6 worm cellular contexts compared by ENCODE assay signal in genomic region chrIV:8067745-8068144, ce11.
TF ChIP-seq lines count a peak whose summit lies in the region.

No protein-coding gene starts in this region.

TF ChIP-seq in whole organism, L1 larva, 84 proteins besides CTCF, POLR2A, EP300 and RAD21 (continues in another document):
- TF ChIP-seq mep-1 (tag; optimal IDR thresholded peaks at IDR 0.05; lab: Kevin White, UChicago) (peak; percentile 75), C04F5.9 (tag; optimal IDR thresholded peaks at IDR 0.05; lab: Kevin White, UChicago) (no peak), nhr-71 (tag; optimal IDR thresholded peaks at IDR 0.05; lab: Kevin White, UChicago) (peak; percentile 12), efl-3 (GFP tag; optimal IDR thresholded peaks at IDR 0.05; lab: Kevin White, UChicago) (no peak), efl-1 (optimal IDR thresholded peaks at IDR 0.05; lab: Kevin White, UChicago) (no peak), efl-1 (GFP tag; optimal IDR thresholded peaks at IDR 0.05 in 1 of 2; lab: Kevin White, UChicago) (peak in 1 of 2 experiments; percentile 89), nhr-237 (tag; optimal IDR thresholded peaks at IDR 0.05; lab: Kevin White, UChicago) (no peak), lin-14 (GFP tag; optimal IDR thresholded peaks at IDR 0.05; lab: Kevin White, UChicago) (peak; percentile 92), dpl-1 (GFP tag; optimal IDR thresholded peaks at IDR 0.05; lab: Kevin White, UChicago) (peak in 1 of 3 experiments; percentile 23), fkh-10 (GFP tag; optimal IDR thresholded peaks at IDR 0.05; lab: Kevin White, UChicago) (no peak), mef-2 (tag; optimal IDR thresholded peaks at IDR 0.05; lab: Kevin White, UChicago) (no peak), nhr-20 (tag; optimal IDR thresholded peaks at IDR 0.05; lab: Kevin White, UChicago) (peak; percentile 57), lsy-2 (tag; optimal IDR thresholded peaks at IDR 0.05; lab: Kevin White, UChicago) (peak in 1 of 2 experiments; percentile 34), fos-1 (tag; optimal IDR thresholded peaks at IDR 0.05; lab: Kevin White, UChicago) (no peak), swsn-7 (tag; optimal IDR thresholded peaks at IDR 0.05; lab: Kevin White, UChicago) (peak; percentile 8)

TF ChIP-seq in whole organism, L2 larva, 48 proteins besides CTCF, POLR2A, EP300 and RAD21:
- TF ChIP-seq nhr-25 (tag; optimal IDR thresholded peaks at IDR 0.05; lab: Kevin White, UChicago) (peak; percentile 17), alr-1 (tag; optimal IDR thresholded peaks at IDR 0.05; lab: Kevin White, UChicago) (no peak), sma-9 (GFP tag; optimal IDR thresholded peaks at IDR 0.05; lab: Kevin White, UChicago) (peak; percentile 65), sma-9 (tag; optimal IDR thresholded peaks at IDR 0.05; lab: Kevin White, UChicago) (no peak), egl-27 (tag; optimal IDR thresholded peaks at IDR 0.05; lab: Kevin White, UChicago) (no peak), nhr-129 (tag; optimal IDR thresholded peaks at IDR 0.05; lab: Kevin White, UChicago) (peak; percentile 22), nhr-21 (tag; optimal IDR thresholded peaks at IDR 0.05; lab: Kevin White, UChicago) (peak; percentile 21), F13H6.1 (tag; optimal IDR thresholded peaks at IDR 0.05; lab: Kevin White, UChicago) (peak; percentile 16), sma-3 (GFP tag; optimal IDR thresholded peaks at IDR 0.05; lab: Kevin White, UChicago) (peak; percentile 31), nhr-6 (tag; optimal IDR thresholded peaks at IDR 0.05; lab: Kevin White, UChicago) (peak; percentile 21), ztf-4 (tag; optimal IDR thresholded peaks at IDR 0.05; lab: Kevin White, UChicago) (no peak), fos-1 (tag; optimal IDR thresholded peaks at IDR 0.05; lab: Kevin White, UChicago) (peak; percentile 44), sem-4 (tag; optimal IDR thresholded peaks at IDR 0.05; lab: Kevin White, UChicago) (peak; percentile 5)
TF ChIP-seq in whole organism, L2 larva: peak in this region for 9.

TF ChIP-seq in whole organism, L3 larva, 47 proteins besides CTCF, POLR2A, EP300 and RAD21:
- TF ChIP-seq pha-4 (tag; optimal IDR thresholded peaks at IDR 0.05; lab: Kevin White, UChicago), result peak; percentile 10
- peak; percentile 64 for TF ChIP-seq nhr-23 (tag; optimal IDR thresholded peaks at IDR 0.05; lab: Kevin White, UChicago)
- no peak for TF ChIP-seq fos-1 (tag; optimal IDR thresholded peaks at IDR 0.05; lab: Kevin White, UChicago)
- no peak for TF ChIP-seq ZK546.5 (tag; optimal IDR thresholded peaks at IDR 0.05; lab: Kevin White, UChicago)
- TF ChIP-seq hmg-11 (tag; optimal IDR thresholded peaks at IDR 0.05; lab: Kevin White, UChicago), result no peak
- no peak for TF ChIP-seq nhr-237 (tag; optimal IDR thresholded peaks at IDR 0.05; lab: Kevin White, UChicago)
- TF ChIP-seq sea-2 (GFP tag; optimal IDR thresholded peaks at IDR 0.05; lab: Kevin White, UChicago), result no peak
- peak; percentile 27 for TF ChIP-seq lin-39 (tag; optimal IDR thresholded peaks at IDR 0.05; lab: Kevin White, UChicago)
- no peak for TF ChIP-seq unc-62 (GFP tag; optimal IDR thresholded peaks at IDR 0.05; lab: Kevin White, UChicago)
- no peak for TF ChIP-seq ceh-16 (tag; optimal IDR thresholded peaks at IDR 0.05; lab: Kevin White, UChicago)
- TF ChIP-seq nhr-28 (tag; optimal IDR thresholded peaks at IDR 0.05; lab: Kevin White, UChicago), result no peak
- peak; percentile 59 for TF ChIP-seq nhr-25 (tag; optimal IDR thresholded peaks at IDR 0.05; lab: Kevin White, UChicago)
- TF ChIP-seq eor-1 (tag; optimal IDR thresholded peaks at IDR 0.05; lab: Kevin White, UChicago), result no peak
- no peak for TF ChIP-seq nhr-11 (tag; optimal IDR thresholded peaks at IDR 0.05; lab: Kevin White, UChicago)
- no peak for TF ChIP-seq egl-27 (tag; optimal IDR thresholded peaks at IDR 0.05; lab: Kevin White, UChicago)
- peak; percentile 24 for TF ChIP-seq nhr-43 (tag; optimal IDR thresholded peaks at IDR 0.05; lab: Kevin White, UChicago; ENCODE audit: poor library complexity, severe bottlenecking)
- peak; percentile 22 for TF ChIP-seq nfya-1 (tag; optimal IDR thresholded peaks at IDR 0.05; lab: Kevin White, UChicago; ENCODE audit: insufficient read depth)
TF ChIP-seq in whole organism, L3 larva: peak in this region for 6.

TF ChIP-seq in whole organism, L4 larva, 104 proteins besides CTCF, POLR2A, EP300 and RAD21 (continues in another document):
- no peak for TF ChIP-seq unc-62 (GFP tag; optimal IDR thresholded peaks at IDR 0.05 in 1 of 2; lab: Kevin White, UChicago)
- no peak for TF ChIP-seq unc-62 (tag; optimal IDR thresholded peaks at IDR 0.05; lab: Kevin White, UChicago)
- no peak for TF ChIP-seq Y105C5A.15 (GFP tag; IDR thresholded peaks at IDR 0.05; lab: Robert Waterston, UW)
- TF ChIP-seq gei-8 (GFP tag; optimal IDR thresholded peaks at IDR 0.05; lab: Kevin White, UChicago), result no peak
- no peak for TF ChIP-seq madf-9 (GFP tag; conservative IDR thresholded peaks at IDR 0.05; lab: Robert Waterston, UW)
- TF ChIP-seq mxl-3 (GFP tag; optimal IDR thresholded peaks at IDR 0.05; lab: Kevin White, UChicago), result peak; percentile 7
- TF ChIP-seq mdt-29 (GFP tag; IDR thresholded peaks at IDR 0.05; lab: Robert Waterston, UW), result no peak
- TF ChIP-seq hlh-11 (tag; optimal IDR thresholded peaks at IDR 0.05; lab: Kevin White, UChicago), result peak; percentile 9
- TF ChIP-seq nhr-41 (GFP tag; IDR thresholded peaks at IDR 0.05; lab: Robert Waterston, UW), result no peak
- no peak for TF ChIP-seq php-3 (GFP tag; IDR thresholded peaks at IDR 0.05; lab: Robert Waterston, UW)
- TF ChIP-seq mes-2 (tag; optimal IDR thresholded peaks at IDR 0.05; lab: Kevin White, UChicago; ENCODE audit: poor library complexity, severe bottlenecking), result peak; percentile 49
- TF ChIP-seq ceh-32 (tag; optimal IDR thresholded peaks at IDR 0.05; lab: Kevin White, UChicago; ENCODE audit: poor library complexity), result no peak
- TF ChIP-seq nhr-28 (tag; optimal IDR thresholded peaks at IDR 0.05; lab: Kevin White, UChicago), result peak; percentile 24
- TF ChIP-seq mep-1 (tag; optimal IDR thresholded peaks at IDR 0.05; lab: Kevin White, UChicago), result peak; percentile 35
- no peak for TF ChIP-seq F10B5.3 (tag; optimal IDR thresholded peaks at IDR 0.05; lab: Kevin White, UChicago)
- TF ChIP-seq set-16 (GFP tag; IDR thresholded peaks at IDR 0.05; lab: Robert Waterston, UW), result peak; percentile 69
- TF ChIP-seq Y48G9A.11 (GFP tag; IDR thresholded peaks at IDR 0.05; lab: Robert Waterston, UW), result no peak

TF ChIP-seq in whole organism, mixed stage, embryonic, 35 proteins besides CTCF, POLR2A, EP300 and RAD21:
- TF ChIP-seq zip-8 (tag; optimal IDR thresholded peaks at IDR 0.05; lab: Kevin White, UChicago) (no peak), elt-3 (tag; optimal IDR thresholded peaks at IDR 0.05; lab: Kevin White, UChicago) (no peak), mls-2 (tag; optimal IDR thresholded peaks at IDR 0.05; lab: Kevin White, UChicago) (peak; percentile 34)

TF ChIP-seq in whole organism, young adult, 124 proteins besides CTCF, POLR2A, EP300 and RAD21:
- peak; percentile 89 for TF ChIP-seq zfh-2 (GFP tag; conservative IDR thresholded peaks at IDR 0.05; lab: Robert Waterston, UW)
- TF ChIP-seq egrh-3 (GFP tag; IDR thresholded peaks at IDR 0.05; lab: Robert Waterston, UW), result peak; percentile 85; the same call in 1 of the 2 replicates
- TF ChIP-seq sdz-38 (tag; optimal IDR thresholded peaks at IDR 0.05; lab: Kevin White, UChicago), result no peak
- peak; percentile 8; the same call in 1 of the 2 replicates for TF ChIP-seq mcd-1 (GFP tag; IDR thresholded peaks at IDR 0.05; lab: Robert Waterston, UW)
- no peak for TF ChIP-seq Y53G8AR.9 (GFP tag; conservative IDR thresholded peaks at IDR 0.05; lab: Robert Waterston, UW)
- no peak for TF ChIP-seq ceh-79 (tag; optimal IDR thresholded peaks at IDR 0.05; lab: Kevin White, UChicago)
- TF ChIP-seq cebp-1 (GFP tag; IDR thresholded peaks at IDR 0.05; lab: Robert Waterston, UW), result no peak
- TF ChIP-seq cebp-1 (tag; optimal IDR thresholded peaks at IDR 0.05; lab: Kevin White, UChicago), result peak; percentile 29
- TF ChIP-seq ceh-40 (GFP tag; IDR thresholded peaks at IDR 0.05; lab: Robert Waterston, UW), result no peak
- TF ChIP-seq C06A6.2 (GFP tag; conservative IDR thresholded peaks at IDR 0.05; lab: Robert Waterston, UW), result 0 out of 2 replicates have a peak, but pooled peaks have one; percentile 36
- no peak for TF ChIP-seq nfya-1 (tag; optimal IDR thresholded peaks at IDR 0.05; lab: Kevin White, UChicago; ENCODE audit: borderline replicate concordance, insufficient read depth)
- no peak for TF ChIP-seq pbrm-1 (GFP tag; IDR thresholded peaks at IDR 0.05; lab: Robert Waterston, UW)
- no peak for TF ChIP-seq efl-1 (GFP tag; optimal IDR thresholded peaks at IDR 0.05; lab: Kevin White, UChicago)
- 0 out of 2 replicates have a peak, but pooled peaks have one; percentile 9 for TF ChIP-seq ekl-4 (GFP tag; IDR thresholded peaks at IDR 0.05; lab: Robert Waterston, UW)
